Fruit fly (Drosophila melanogaster) whole organism, embryonic: ENCODE data around the gene SerRS.

Experiments
- Aef1 ChIP-seq: fragments of 200-800 bp; sonication (Bioruptor generic); IDR thresholded peaks from 3 replicates; pipeline ENCODE4 v1.3.6; 2022; ENCODE audit warnings: missing biosample characterization, missing genetic modification characterization
- Awh ChIP-seq: fragments of 200-800 bp; sonication (Bioruptor generic); IDR thresholded peaks from 2 replicates; pipeline ENCODE4, ENCODE4 v1.3.6; 2022; ENCODE audit warnings: missing biosample characterization, missing genetic modification characterization
- B-H1 ChIP-seq: fragments of 200-800 bp; sonication (Bioruptor generic); IDR thresholded peaks from 3 replicates; pipeline ENCODE4 v1.3.6; 2022; ENCODE audit warnings: missing biosample characterization, missing genetic modification characterization
- Bteb2 ChIP-seq: fragments of 200-800 bp; sonication (Bioruptor generic); optimal IDR thresholded peaks from 2 replicates; lab custom pipeline; 2016; ENCODE audit warnings: missing biosample characterization, missing genetic modification characterization
- CG10209 ChIP-seq: fragments of 200-800 bp; sonication (Bioruptor generic); optimal IDR thresholded peaks from 3 replicates; lab custom pipeline; 2017; ENCODE audit warnings: missing biosample characterization, mild to moderate bottlenecking, missing genetic modification characterization, missing genetic modification reagents
- CG10543 ChIP-seq: fragments of 200-800 bp; sonication (Bioruptor generic); optimal IDR thresholded peaks from 3 replicates; lab custom pipeline; 2017; ENCODE audit warnings: missing biosample characterization, mild to moderate bottlenecking, missing genetic modification characterization, moderate library complexity
- CG11093 ChIP-seq: fragments of 200-800 bp; sonication (Bioruptor generic); IDR thresholded peaks from 3 replicates; pipeline ENCODE4 v1.3.6; 2022; ENCODE audit warnings: missing biosample characterization, missing genetic modification characterization
- CG11398 ChIP-seq: fragments of 200-800 bp; sonication (Bioruptor generic); optimal IDR thresholded peaks from 2 replicates; lab custom pipeline; 2016; ENCODE audit warnings: missing biosample characterization, missing genetic modification characterization
- CG11560 ChIP-seq: fragments of 200-800 bp; sonication (Bioruptor generic); IDR thresholded peaks from 3 replicates; pipeline ENCODE4 v1.3.6; 2022; ENCODE audit warnings: missing biosample characterization, missing genetic modification characterization
- CG12299 ChIP-seq: fragments of 200-800 bp; sonication (Bioruptor generic); optimal IDR thresholded peaks from 2 replicates; lab custom pipeline; 2018; ENCODE audit warnings: missing biosample characterization, mild to moderate bottlenecking, missing genetic modification characterization
- CG13424 ChIP-seq: fragments of 200-800 bp; sonication (Bioruptor generic); optimal IDR thresholded peaks from 2 replicates; lab custom pipeline; 2019; ENCODE audit warnings: missing biosample characterization, mild to moderate bottlenecking, missing genetic modification characterization, moderate library complexity
- CG13624 ChIP-seq: fragments of 200-800 bp; sonication (Bioruptor generic); optimal IDR thresholded peaks from 2 replicates; lab custom pipeline; 2016; ENCODE audit warnings: missing biosample characterization, missing genetic modification characterization
- CG14441 ChIP-seq: fragments of 200-800 bp; sonication (Bioruptor generic); IDR thresholded peaks from 2 replicates; pipeline ENCODE4 v1.3.6; 2022; ENCODE audit warnings: missing biosample characterization, missing genetic modification characterization
- CG15696 ChIP-seq: fragments of 200-800 bp; sonication (Bioruptor generic); optimal IDR thresholded peaks from 2 replicates; lab custom pipeline; 2019; ENCODE audit warnings: missing biosample characterization, mild to moderate bottlenecking, missing genetic modification characterization, moderate library complexity
- CG2678 ChIP-seq: fragments of 200-800 bp; sonication (Bioruptor generic); optimal IDR thresholded peaks from 3 replicates; lab custom pipeline; 2019; ENCODE audit warnings: missing biosample characterization, mild to moderate bottlenecking, missing genetic modification characterization, moderate library complexity
- CG34422 ChIP-seq: fragments of 200-800 bp; sonication (Bioruptor generic); IDR thresholded peaks from 3 replicates; pipeline ENCODE4 v1.3.6; 2022; ENCODE audit warnings: missing biosample characterization, missing genetic modification characterization
- CG42726 ChIP-seq: fragments of 200-800 bp; sonication (Bioruptor generic); IDR thresholded peaks from 2 replicates; pipeline ENCODE4 v1.3.6; 2022; ENCODE audit warnings: missing biosample characterization, missing genetic modification characterization; ENCODE audit not compliant: partially characterized antibody
- CG4820 ChIP-seq: fragments of 200-800 bp; sonication (Bioruptor generic); optimal IDR thresholded peaks from 3 replicates; lab custom pipeline; 2016; ENCODE audit warnings: missing biosample characterization, missing genetic modification characterization
- CG7357 ChIP-seq: fragments of 200-800 bp; sonication (Bioruptor generic); IDR thresholded peaks from 3 replicates; pipeline ENCODE4 v1.3.6; 2022; ENCODE audit warnings: missing biosample characterization, missing genetic modification characterization
- CG8478 ChIP-seq: fragments of >200 bp; optimal IDR thresholded peaks from 2 replicates; lab custom pipeline; 2018
- CG9609 ChIP-seq: fragments of 200-800 bp; sonication (Bioruptor generic); optimal IDR thresholded peaks from 3 replicates; lab custom pipeline; 2016; ENCODE audit warnings: missing biosample characterization, missing genetic modification characterization
- CHES-1-like ChIP-seq: fragments of 200-800 bp; sonication (Bioruptor generic); optimal IDR thresholded peaks from 2 replicates; lab custom pipeline; 2016; ENCODE audit warnings: missing biosample characterization, missing genetic modification characterization
- Dbx ChIP-seq: fragments of 200-800 bp; sonication (Bioruptor generic); IDR thresholded peaks from 3 replicates; pipeline ENCODE4 v1.3.6; 2022; ENCODE audit warnings: missing biosample characterization, missing genetic modification characterization
- HLH3B ChIP-seq: fragments of 200-800 bp; sonication (Bioruptor generic); IDR thresholded peaks from 2 replicates; pipeline ENCODE4 v1.3.6; 2022; ENCODE audit warnings: missing biosample characterization, missing genetic modification characterization
- Hr78 ChIP-seq, 2 experiments: fragments of 200-800 bp in 1 of 2; fragments of >200 bp in 1 of 2; sonication (Bioruptor generic) in 1 of 2; optimal IDR thresholded peaks; 2 replicates each; lab custom pipeline; 2017 to 2019; ENCODE audit warnings: missing biosample characterization in 2 of 2, missing genetic modification characterization in 2 of 2, mild to moderate bottlenecking in 1 of 2, moderate library complexity in 1 of 2
- Med ChIP-seq: fragments of 200-800 bp; sonication (Bioruptor generic); peaks from one replicate; lab custom pipeline; 2016; ENCODE audit warnings: missing biosample characterization, missing genetic modification characterization, mild to moderate bottlenecking, inconsistent platforms, moderate library complexity
- Rfx ChIP-seq: fragments of 200-800 bp; sonication (Bioruptor generic); IDR thresholded peaks from 2 replicates; pipeline ENCODE4 v1.3.6; 2022; ENCODE audit warnings: missing biosample characterization, missing genetic modification characterization
- Side ChIP-seq: fragments of 200-800 bp; sonication (Bioruptor generic); optimal IDR thresholded peaks from 2 replicates; lab custom pipeline; 2016; ENCODE audit warnings: missing biosample characterization, missing genetic modification characterization
- Sry-δ ChIP-seq: fragments of 200-800 bp; sonication (Bioruptor generic); optimal IDR thresholded peaks from 2 replicates; lab custom pipeline; 2016; ENCODE audit warnings: missing biosample characterization, missing genetic modification characterization
- Xrp1 ChIP-seq: fragments of 200-800 bp; sonication (Bioruptor generic); IDR thresholded peaks from 2 replicates; pipeline ENCODE4 v1.3.6; 2022; ENCODE audit warnings: missing biosample characterization, missing genetic modification characterization
- ash1 ChIP-seq: fragments of 200-800 bp; sonication (Bioruptor generic); optimal IDR thresholded peaks from 2 replicates; lab custom pipeline; 2018; ENCODE audit warnings: missing biosample characterization, mild to moderate bottlenecking, missing genetic modification characterization
- br ChIP-seq: fragments of >200 bp; optimal IDR thresholded peaks from 2 replicates; lab custom pipeline; 2017
- danr ChIP-seq: fragments of 200-800 bp; sonication (Bioruptor generic); IDR thresholded peaks from 2 replicates; pipeline ENCODE4 v1.3.6; 2022; ENCODE audit warnings: missing biosample characterization, missing genetic modification characterization
- gt ChIP-seq: fragments of 200-800 bp; sonication (Bioruptor generic); IDR thresholded peaks from 2 replicates; pipeline ENCODE4 v1.3.6; 2022; ENCODE audit warnings: missing biosample characterization, missing genetic modification characterization
- her ChIP-seq: fragments of 200-800 bp; sonication (Bioruptor generic); optimal IDR thresholded peaks from 2 replicates; lab custom pipeline; 2016; ENCODE audit warnings: missing biosample characterization, missing genetic modification characterization
- jumu ChIP-seq: fragments of 200-800 bp; sonication (Bioruptor generic); optimal IDR thresholded peaks from 3 replicates; lab custom pipeline; 2016; ENCODE audit warnings: missing biosample characterization, missing genetic modification characterization
- kah ChIP-seq: fragments of 200-800 bp; sonication (Bioruptor generic); optimal IDR thresholded peaks from 2 replicates; lab custom pipeline; 2018; ENCODE audit warnings: missing biosample characterization, mild to moderate bottlenecking, missing genetic modification characterization
- nmo ChIP-seq: fragments of 200-800 bp; sonication (Bioruptor generic); optimal IDR thresholded peaks from 2 replicates; lab custom pipeline; 2018; ENCODE audit warnings: missing biosample characterization, mild to moderate bottlenecking, missing genetic modification characterization, moderate library complexity
- onecut ChIP-seq: fragments of 200-800 bp; sonication (Bioruptor generic); IDR thresholded peaks from 2 replicates; pipeline ENCODE4 v1.3.6; 2022; ENCODE audit warnings: missing biosample characterization, missing genetic modification characterization
- pros ChIP-seq: fragments of 200-800 bp; sonication (Bioruptor generic); optimal IDR thresholded peaks from 3 replicates; lab custom pipeline; 2019; ENCODE audit warnings: missing biosample characterization, mild to moderate bottlenecking, missing genetic modification characterization, moderate library complexity
- scrt ChIP-seq: fragments of 200-800 bp; sonication (Bioruptor generic); optimal IDR thresholded peaks from 2 replicates; lab custom pipeline; 2018; ENCODE audit warnings: missing biosample characterization, mild to moderate bottlenecking, missing genetic modification characterization, moderate library complexity
- stwl ChIP-seq: fragments of 200-800 bp; sonication (Bioruptor generic); optimal IDR thresholded peaks from 3 replicates; lab custom pipeline; 2018; ENCODE audit warnings: missing biosample characterization, mild to moderate bottlenecking, missing genetic modification characterization, moderate library complexity
- tll ChIP-seq, 2 experiments: fragments of 200-800 bp in 1 of 2; fragments of >200 bp in 1 of 2; sonication (Bioruptor generic) in 1 of 2; optimal IDR thresholded peaks; 2 replicates each; lab custom pipeline; 2017 to 2019; ENCODE audit warnings: missing biosample characterization in 2 of 2, missing genetic modification characterization in 2 of 2, mild to moderate bottlenecking in 1 of 2, moderate library complexity in 1 of 2
- toy ChIP-seq: fragments of 200-800 bp; sonication (Bioruptor generic); IDR thresholded peaks from 2 replicates; pipeline ENCODE4 v1.3.6; 2022; ENCODE audit warnings: missing biosample characterization, missing genetic modification characterization
- vfl ChIP-seq: fragments of 200-800 bp; sonication (Bioruptor generic); optimal IDR thresholded peaks from 2 replicates; lab custom pipeline; 2016; ENCODE audit warnings: missing biosample characterization, missing genetic modification characterization
- zfh2 ChIP-seq: fragments of 200-800 bp; sonication (Bioruptor generic); optimal IDR thresholded peaks from 2 replicates; lab custom pipeline; 2016; ENCODE audit warnings: missing biosample characterization, missing genetic modification characterization

The SerRS gene

dm6 chr2L:2999113-2999512, 38.1 kb downstream of the SerRS start, which contains the start of gene Ccdc85 (continued):
- TF ChIP-seq nmo, result peak; percentile 15
- no peak for TF ChIP-seq Bteb2 (GFP tag; lab: Kevin White, UChicago)
- TF ChIP-seq zfh2 (GFP tag; lab: Kevin White, UChicago), result no peak
- TF ChIP-seq pros (GFP tag; lab: Kevin White, UChicago), result no peak
- TF ChIP-seq jumu (GFP tag; lab: Kevin White, UChicago), result peak; percentile 18
- no peak for TF ChIP-seq Awh (GFP tag; lab: Robert Waterston, UW)
- TF ChIP-seq CG4820, result no peak
- peak; percentile 70; the same call in 1 of the 3 replicates for TF ChIP-seq CG34422 (GFP tag; lab: Robert Waterston, UW)
- TF ChIP-seq CG13624 (GFP tag; lab: Kevin White, UChicago), result peak; percentile 55
- TF ChIP-seq Side (GFP tag; lab: Kevin White, UChicago), result peak; percentile 19
- peak; percentile 92 for TF ChIP-seq CG42726 (GFP tag; lab: Robert Waterston, UW)
- no peak for TF ChIP-seq ash1
- TF ChIP-seq her (GFP tag; lab: Kevin White, UChicago), result peak; percentile 47

- TF ChIP-seq Sry-δ (GFP tag; lab: Kevin White, UChicago) (no peak), gt (GFP tag; lab: Robert Waterston, UW) (no peak), CG9609 (GFP tag; lab: Kevin White, UChicago) (no peak), CG12299 (tag; lab: Kevin White, UChicago) (no peak), CG14441 (GFP tag; lab: Robert Waterston, UW) (no peak), vfl (GFP tag; lab: Kevin White, UChicago) (no peak), CG11093 (0 out of 3 replicates have a peak, but pooled peaks have one; percentile 21), CG2678 (no peak), Hr78 (GFP tag; optimal IDR thresholded peaks at IDR 0.05; lab: Kevin White, UChicago) (no peak), B-H1 (GFP tag; lab: Robert Waterston, UW) (no peak), danr (GFP tag; lab: Robert Waterston, UW) (no peak), Xrp1 (GFP tag; lab: Robert Waterston, UW) (no peak), CG11560 (tag; lab: Robert Waterston, UW) (no peak), CG10209 (GFP tag; lab: Kevin White, UChicago) (no peak), Med (GFP tag; lab: Kevin White, UChicago) (peak; percentile 44), Rfx (GFP tag; lab: Robert Waterston, UW) (no peak), kah (no peak), CG10543 (GFP tag; lab: Kevin White, UChicago) (no peak), CG15696 (tag; lab: Kevin White, UChicago) (no peak), scrt (no peak), stwl (no peak), CG11398 (GFP tag; lab: Kevin White, UChicago) (no peak), Aef1 (no peak), CG8478 (peak; percentile 82), Dbx (GFP tag; lab: Robert Waterston, UW) (peak; percentile 22; the same call in 1 of the 3 replicates), br (lab: Kevin White, UChicago) (no peak), CG7357 (GFP tag; lab: Robert Waterston, UW) (0 out of 3 replicates have a peak, but pooled peaks have one; percentile 15), tll (GFP tag; optimal IDR thresholded peaks at IDR 0.05; lab: Kevin White, UChicago) (no peak), CG13424 (no peak), CHES-1-like (GFP tag; lab: Kevin White, UChicago) (no peak), Awh (GFP tag; lab: Robert Waterston, UW) (peak; percentile 52; the same call in 1 of the 2 replicates), toy (GFP tag; lab: Robert Waterston, UW) (0 out of 2 replicates have a peak, but pooled peaks have one; percentile 20), HLH3B (GFP tag; lab: Robert Waterston, UW) (no peak), onecut (GFP tag; lab: Robert Waterston, UW) (no peak)
Observed at dm6 chr2L:2993702-2994101, 43.5 kb downstream of the SerRS start.
